Worm (Caenorhabditis elegans): ENCODE measurements around the gene tag-250.

Gene tag-250

DNA sequence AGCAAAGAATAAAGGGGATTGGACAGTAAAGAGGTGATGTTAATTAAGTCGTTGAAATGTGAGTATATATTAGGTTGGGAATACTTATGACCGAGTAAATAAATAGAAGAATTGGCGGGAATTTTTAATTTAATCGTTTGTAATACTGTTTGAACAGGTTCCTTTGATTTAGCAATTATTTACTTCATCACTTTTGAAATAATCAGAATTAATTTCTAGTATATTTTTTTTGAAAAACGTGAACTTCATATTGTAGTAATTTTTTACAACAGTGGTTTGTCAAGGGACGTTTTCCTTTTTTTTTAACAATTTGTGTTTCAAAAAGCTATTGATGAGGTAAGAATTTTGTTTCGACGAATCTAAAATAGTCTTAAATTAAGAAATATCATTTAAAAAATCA lies 2.5 kb downstream of the tag-250 start, which contains the start of gene C29E4.17:
C29E4.17 (plus strand) TSS at position 301 of the 400 bp plus-strand sequence.
- TF ChIP-seq nhr-28 (tag; optimal IDR thresholded peaks at IDR 0.05), result no peak
- TF ChIP-seq elt-3 (tag; optimal IDR thresholded peaks at IDR 0.05), result no peak
- TF ChIP-seq nhr-237 (tag; optimal IDR thresholded peaks at IDR 0.05), result no peak
- no peak for TF ChIP-seq flh-1 (GFP tag; optimal IDR thresholded peaks at IDR 0.05)
- TF ChIP-seq lsy-2 (tag; optimal IDR thresholded peaks at IDR 0.05), result no peak
- TF ChIP-seq ham-2 (GFP tag; optimal IDR thresholded peaks at IDR 0.05), result no peak
- no peak for TF ChIP-seq hlh-1 (tag; optimal IDR thresholded peaks at IDR 0.05)
- no peak for TF ChIP-seq nhr-2 (tag; optimal IDR thresholded peaks at IDR 0.05)
- TF ChIP-seq drap-1 (GFP tag; optimal IDR thresholded peaks at IDR 0.05), result no peak
- TF ChIP-seq nhr-76 (tag; optimal IDR thresholded peaks at IDR 0.05), result no peak

DNA sequence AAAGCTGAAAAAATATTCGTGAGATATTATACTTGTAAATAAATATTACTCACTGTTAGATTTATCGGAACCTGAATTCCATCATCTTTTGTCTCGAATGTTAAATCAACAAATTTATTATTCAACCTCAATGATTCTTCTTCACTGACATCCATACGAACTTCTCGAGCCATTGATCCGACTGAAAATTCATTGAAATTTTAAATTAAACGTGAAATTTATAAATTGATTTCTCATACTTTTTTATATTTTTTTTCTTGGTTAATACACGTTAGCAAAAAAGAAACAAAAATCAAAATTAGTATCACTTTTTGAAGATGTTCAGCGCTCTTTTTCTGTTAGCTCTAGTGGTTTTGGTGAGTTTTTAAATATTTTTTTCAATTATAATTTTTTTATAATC lies 4.9 kb downstream of the tag-250 start, which contains the start of gene C29E4.14:
C29E4.14 (plus strand) TSS at position 301 of the 400 bp plus-strand sequence.
- TF ChIP-seq ham-2 (GFP tag; optimal IDR thresholded peaks at IDR 0.05), result no peak
- no peak for TF ChIP-seq hlh-1 (tag; optimal IDR thresholded peaks at IDR 0.05)
- no peak for TF ChIP-seq sptf-1 (tag; optimal IDR thresholded peaks at IDR 0.05)
- TF ChIP-seq sem-2 (GFP tag; optimal IDR thresholded peaks at IDR 0.05), result no peak

DNA sequence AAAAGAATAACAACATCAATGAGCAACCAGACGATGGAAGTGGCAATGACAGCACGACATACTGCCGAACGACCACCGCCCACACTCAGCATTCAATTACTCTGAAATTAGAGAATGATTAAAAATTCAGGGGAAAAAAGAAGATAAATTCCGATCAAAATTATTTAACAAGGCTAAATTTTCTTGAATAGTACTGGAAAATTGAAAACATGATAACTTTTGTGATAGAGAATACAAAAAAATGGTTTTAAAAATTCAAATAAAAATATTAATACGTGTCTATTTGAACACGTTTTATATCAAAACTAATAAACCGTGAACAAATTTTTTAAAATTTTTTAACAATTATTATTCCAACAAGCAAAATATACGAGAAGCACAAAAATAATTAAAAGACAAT lies 7.1 kb downstream of the tag-250 start, which contains the start of gene gly-3:
gly-3 (minus strand) TSS at position 101 of the 400 bp plus-strand sequence.
- TF ChIP-seq nhr-2 (tag; optimal IDR thresholded peaks at IDR 0.05) (no peak), flh-1 (GFP tag; optimal IDR thresholded peaks at IDR 0.05) (no peak), cnd-1 (tag; optimal IDR thresholded peaks at IDR 0.05) (no peak), ceh-43 (GFP tag; optimal IDR thresholded peaks at IDR 0.05) (no peak), ces-1 (GFP tag; optimal IDR thresholded peaks at IDR 0.05) (no peak), ztf-11 (tag; optimal IDR thresholded peaks at IDR 0.05) (no peak), unc-62 (GFP tag; optimal IDR thresholded peaks at IDR 0.05) (no peak), snpc-4 (tag; optimal IDR thresholded peaks at IDR 0.05) (no peak), nhr-237 (tag; optimal IDR thresholded peaks at IDR 0.05) (no peak), hlh-1 (tag; optimal IDR thresholded peaks at IDR 0.05) (no peak), lsy-2 (tag; optimal IDR thresholded peaks at IDR 0.05) (no peak), lin-13 (tag; optimal IDR thresholded peaks at IDR 0.05) (no peak), nhr-76 (tag; optimal IDR thresholded peaks at IDR 0.05) (no peak)

DNA sequence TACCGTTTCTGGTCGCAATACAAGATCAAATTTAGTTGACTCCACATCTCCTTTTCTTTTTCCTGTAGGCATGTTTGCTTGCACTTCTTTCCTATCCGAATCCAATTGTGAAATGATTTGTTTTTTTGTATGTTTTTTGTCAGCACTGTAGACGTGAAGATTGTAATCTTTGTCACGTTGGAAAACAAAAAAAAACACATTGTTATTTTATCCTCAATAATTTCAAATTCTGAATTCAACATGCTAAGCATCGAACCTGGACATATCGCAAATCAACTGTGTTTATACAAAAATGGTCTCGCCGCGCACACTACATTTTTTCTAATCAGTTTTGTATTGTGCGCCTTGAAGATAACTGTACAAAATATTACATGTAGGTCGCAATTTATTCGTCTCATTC lies 11.2 kb downstream of the tag-250 start, which contains the start of gene ZK688.12:
ZK688.12 (minus strand) TSS at position 101 of the 400 bp plus-strand sequence.
- TF ChIP-seq lin-13 (tag; optimal IDR thresholded peaks at IDR 0.05) (no peak), unc-39 (tag; optimal IDR thresholded peaks at IDR 0.05) (no peak), unc-62 (GFP tag; optimal IDR thresholded peaks at IDR 0.05) (no peak), elt-1 (tag; optimal IDR thresholded peaks at IDR 0.05; ENCODE audit: borderline replicate concordance, insufficient read depth) (no peak), sptf-1 (tag; optimal IDR thresholded peaks at IDR 0.05) (no peak), bed-3 (GFP tag; optimal IDR thresholded peaks at IDR 0.05) (no peak), M03D4.4 (tag; optimal IDR thresholded peaks at IDR 0.05) (no peak), ceh-83 (GFP tag; optimal IDR thresholded peaks at IDR 0.05) (no peak), lin-32 (GFP tag; optimal IDR thresholded peaks at IDR 0.05) (no peak), mls-2 (tag; optimal IDR thresholded peaks at IDR 0.05) (no peak), elt-3 (tag; optimal IDR thresholded peaks at IDR 0.05) (no peak), drap-1 (GFP tag; optimal IDR thresholded peaks at IDR 0.05) (no peak), flh-1 (GFP tag; optimal IDR thresholded peaks at IDR 0.05) (no peak), hlh-1 (tag; optimal IDR thresholded peaks at IDR 0.05) (no peak), sem-2 (GFP tag; optimal IDR thresholded peaks at IDR 0.05) (no peak)

DNA sequence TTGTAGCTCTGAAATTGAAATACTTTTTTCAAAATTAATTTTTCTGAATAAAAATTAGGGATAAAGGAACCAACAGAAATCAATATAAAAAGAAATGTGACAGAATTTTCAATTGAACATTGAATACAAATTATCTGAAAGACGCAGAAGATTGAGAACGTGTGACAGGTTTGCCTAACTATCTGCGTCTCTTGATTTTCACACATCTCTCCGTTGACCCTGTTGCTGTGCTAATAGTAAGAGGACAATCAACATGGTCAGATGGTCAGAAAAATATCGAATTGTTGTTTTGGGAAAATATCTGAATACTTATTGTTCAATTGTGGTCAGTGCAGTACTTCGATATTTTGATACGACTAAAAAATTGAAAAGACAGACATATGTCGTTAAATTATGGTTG lies 13.1 kb downstream of the tag-250 start, which contains the start of gene ZK688.7:
ZK688.7 (minus strand) TSS at position 14 of the 400 bp plus-strand sequence.
- TF ChIP-seq unc-62 (GFP tag; optimal IDR thresholded peaks at IDR 0.05) (peak; percentile 12), ces-1 (GFP tag; optimal IDR thresholded peaks at IDR 0.05) (no peak), cnd-1 (tag; optimal IDR thresholded peaks at IDR 0.05) (no peak), nhr-2 (tag; optimal IDR thresholded peaks at IDR 0.05) (peak; percentile 51), ceh-39 (tag; optimal IDR thresholded peaks at IDR 0.05) (peak; percentile 61), ham-2 (GFP tag; optimal IDR thresholded peaks at IDR 0.05) (no peak)

ce11 chrIII:7909263-7909662 lies 15.5 kb downstream of the tag-250 start, which contains the start of gene ZK688.1:
TSS of gene ZK688.1 (plus strand) at chrIII:7909563.
- TF ChIP-seq bed-3 (GFP tag; optimal IDR thresholded peaks at IDR 0.05), result no peak
- no peak for TF ChIP-seq mep-1 (tag; optimal IDR thresholded peaks at IDR 0.05)
- no peak for TF ChIP-seq tbx-8 (GFP tag; optimal IDR thresholded peaks at IDR 0.05)
- no peak for TF ChIP-seq unc-120 (tag; optimal IDR thresholded peaks at IDR 0.05; ENCODE audit: poor library complexity, severe bottlenecking)
- TF ChIP-seq sptf-1 (tag; optimal IDR thresholded peaks at IDR 0.05), result no peak
- TF ChIP-seq lsy-2 (tag; optimal IDR thresholded peaks at IDR 0.05), result no peak
- TF ChIP-seq unc-39 (tag; optimal IDR thresholded peaks at IDR 0.05), result no peak
- TF ChIP-seq pha-4 (tag; optimal IDR thresholded peaks at IDR 0.05), result no peak
- no peak for TF ChIP-seq flh-1 (GFP tag; optimal IDR thresholded peaks at IDR 0.05)
- TF ChIP-seq ceh-43 (GFP tag; optimal IDR thresholded peaks at IDR 0.05), result no peak
- no peak for TF ChIP-seq nhr-76 (tag; optimal IDR thresholded peaks at IDR 0.05)
- TF ChIP-seq hlh-1 (tag; optimal IDR thresholded peaks at IDR 0.05), result no peak
- no peak for TF ChIP-seq nhr-237 (tag; optimal IDR thresholded peaks at IDR 0.05)
- TF ChIP-seq blmp-1 (tag; optimal IDR thresholded peaks at IDR 0.05), result no peak
- TF ChIP-seq elt-1 (tag; optimal IDR thresholded peaks at IDR 0.05; ENCODE audit: borderline replicate concordance, insufficient read depth), result no peak

Measured in whole organism, mixed stage, embryonic.